In genomic region chrV:4182546-4182945, ce11 we compare ENCODE assay signal across 3 worm cellular contexts.
TF ChIP-seq lines count a peak whose summit lies in the region.

No protein-coding gene starts in this region.

TF ChIP-seq in whole organism, L1 larva, 84 proteins besides CTCF, POLR2A, EP300 and RAD21:
- TF ChIP-seq efl-1 (optimal IDR thresholded peaks at IDR 0.05; lab: Kevin White, UChicago): no peak
- TF ChIP-seq efl-1 (GFP tag; optimal IDR thresholded peaks at IDR 0.05 in 1 of 2; lab: Kevin White, UChicago): peak in 1 of 2 experiments; percentile 52
- TF ChIP-seq snpc-4 (tag; optimal IDR thresholded peaks at IDR 0.05; lab: Kevin White, UChicago): peak; percentile 32
- TF ChIP-seq grh-1 (GFP tag; IDR thresholded peaks at IDR 0.05; lab: Robert Waterston, UW): no peak

TF ChIP-seq in whole organism, L4 larva, 104 proteins besides CTCF, POLR2A, EP300 and RAD21:
- TF ChIP-seq lin-13 (GFP tag; optimal IDR thresholded peaks at IDR 0.05; lab: Kevin White, UChicago) (no peak), lin-38 (GFP tag; IDR thresholded peaks at IDR 0.05; lab: Robert Waterston, UW) (0 out of 2 replicates have a peak, but pooled peaks have one; percentile 8), Y48G9A.11 (GFP tag; IDR thresholded peaks at IDR 0.05; lab: Robert Waterston, UW) (peak; percentile 25; the same call in 1 of the 2 replicates), set-16 (GFP tag; IDR thresholded peaks at IDR 0.05; lab: Robert Waterston, UW) (peak; percentile 72), egl-43 (GFP tag; IDR thresholded peaks at IDR 0.05; lab: Robert Waterston, UW) (0 out of 2 replicates have a peak, but pooled peaks have one; percentile 26)

TF ChIP-seq in whole organism, young adult, 124 proteins besides CTCF, POLR2A, EP300 and RAD21:
- TF ChIP-seq egrh-3 (GFP tag; IDR thresholded peaks at IDR 0.05; lab: Robert Waterston, UW): peak; percentile 73
- TF ChIP-seq him-1 (tag; optimal IDR thresholded peaks at IDR 0.05; lab: Kevin White, UChicago): no peak
- peak; percentile 54 for TF ChIP-seq hmg-1.2 (GFP tag; IDR thresholded peaks at IDR 0.05; lab: Robert Waterston, UW)
- TF ChIP-seq C06A6.2 (GFP tag; conservative IDR thresholded peaks at IDR 0.05; lab: Robert Waterston, UW): no peak
- TF ChIP-seq nfya-2 (GFP tag; IDR thresholded peaks at IDR 0.05; lab: Robert Waterston, UW): no peak
- no peak for TF ChIP-seq snpc-3.4 (tag; optimal IDR thresholded peaks at IDR 0.05; lab: Kevin White, UChicago)
- no peak for TF ChIP-seq mel-28 (tag; optimal IDR thresholded peaks at IDR 0.05; lab: Kevin White, UChicago; ENCODE audit: borderline replicate concordance)
- no peak for TF ChIP-seq snpc-4 (GFP tag; optimal IDR thresholded peaks at IDR 0.05; lab: Kevin White, UChicago)
- TF ChIP-seq snpc-4 (tag; optimal IDR thresholded peaks at IDR 0.05; lab: Kevin White, UChicago): peak in 2 of 4 experiments; percentile 86 to 89
- no peak for TF ChIP-seq nhr-90 (tag; optimal IDR thresholded peaks at IDR 0.05; lab: Kevin White, UChicago)
- TF ChIP-seq pbrm-1 (GFP tag; IDR thresholded peaks at IDR 0.05; lab: Robert Waterston, UW): no peak
- TF ChIP-seq Y79H2A.3 (GFP tag; conservative IDR thresholded peaks at IDR 0.05; lab: Robert Waterston, UW): no peak
- no peak for TF ChIP-seq nfyb-1 (GFP tag; IDR thresholded peaks at IDR 0.05; lab: Robert Waterston, UW)
- peak; percentile 40 for TF ChIP-seq snpc-1.1 (tag; optimal IDR thresholded peaks at IDR 0.05; lab: Kevin White, UChicago; ENCODE audit: insufficient read depth)
- TF ChIP-seq Y95B8A.8 (GFP tag; IDR thresholded peaks at IDR 0.05; lab: Robert Waterston, UW): no peak
